Worm (Caenorhabditis elegans): ENCODE data around the gene ZK813.5.

DNA sequence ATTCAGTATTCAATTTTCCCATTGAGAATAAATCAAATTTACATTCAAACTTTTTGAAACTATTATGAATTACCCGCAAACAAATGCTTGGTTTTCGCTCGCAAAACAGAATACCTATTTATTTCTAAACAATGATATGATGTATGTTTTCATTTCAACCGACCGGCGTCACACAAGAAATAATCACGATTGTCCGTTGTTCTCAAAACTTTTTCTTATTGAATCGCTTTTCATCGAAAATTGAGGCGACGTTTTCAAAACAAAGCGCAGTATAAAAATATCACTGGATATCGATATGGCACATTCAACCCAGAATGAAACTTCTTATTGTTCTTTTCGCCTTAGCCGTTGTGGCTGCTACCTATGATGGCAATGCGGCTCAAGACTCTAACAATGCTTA is 9.5 kb downstream of the ZK813.5 start, which contains the start of gene ZK813.3:
- TF ChIP-seq T22C8.4 (GFP tag; IDR thresholded peaks at IDR 0.05) (no peak), flt-1 (GFP tag; IDR thresholded peaks at IDR 0.05) (no peak), cog-1 (tag; optimal IDR thresholded peaks at IDR 0.05) (no peak), ztf-23 (GFP tag; IDR thresholded peaks at IDR 0.05) (no peak)

Data from whole organism, midembryonic.